Fruit fly (Drosophila melanogaster): ENCODE data around the gene ScsbetaA.
A peak's percentile ranks its signal among the peaks of the same experiment; 100 is the strongest.

- TF ChIP-seq CG7101 (tag; optimal IDR thresholded peaks at IDR 0.05) (peak; percentile 55), CG1620 (GFP tag; optimal IDR thresholded peaks at IDR 0.05) (peak; percentile 22), Clk (GFP tag; optimal IDR thresholded peaks at IDR 0.05) (no peak), CG7045 (GFP tag; optimal IDR thresholded peaks at IDR 0.05) (no peak), kay (GFP tag; ENCODE audit: borderline replicate concordance) (no peak), CG5204 (GFP tag; optimal IDR thresholded peaks at IDR 0.05) (no peak), CG33017 (tag; optimal IDR thresholded peaks at IDR 0.05) (no peak), Mnt (GFP tag; optimal IDR thresholded peaks at IDR 0.05) (no peak), CG11617 (GFP tag; optimal IDR thresholded peaks at IDR 0.05) (peak; percentile 17), Hr96 (GFP tag; optimal IDR thresholded peaks at IDR 0.05) (no peak), CG12768 (GFP tag; optimal IDR thresholded peaks at IDR 0.05) (no peak), pad (GFP tag; optimal IDR thresholded peaks at IDR 0.05) (no peak)
These were observed 45.4 kb upstream of the ScsbetaA start for dm6 chr3R:8892993-8893670.

Measured in whole organism, adult.